Worm (Caenorhabditis elegans) whole organism, L4 larva: ENCODE measurements around the gene C16C8.16.

Experiments
- F44E2.7 ChIP-seq: fragments of 200-800 bp; sonication (Bioruptor generic); IDR thresholded peaks from 2 replicates; pipeline ENCODE4 v2.1.2; 2022; ENCODE audit warnings: missing genetic modification characterization, missing compliant biosample characterization
- R02D3.7 ChIP-seq: fragments of 150-350 bp; sonication (generic microtip); optimal IDR thresholded peaks from 3 replicates; lab custom pipeline; 2014; ENCODE audit warnings: missing biosample characterization, missing genetic modification characterization
- ctbp-1 ChIP-seq: fragments of 200-800 bp; sonication (Bioruptor generic); IDR thresholded peaks from 2 replicates; pipeline ENCODE4 v1.3.6; 2022; ENCODE audit warnings: missing genetic modification reagents, missing genetic modification characterization, missing compliant biosample characterization
- dpl-1 ChIP-seq: fragments of 150-350 bp; optimal IDR thresholded peaks from 2 replicates; lab custom pipeline; 2014; ENCODE audit warnings: missing biosample characterization, missing genetic modification reagents, missing genetic modification characterization
- lsy-2 ChIP-seq, 2 experiments: fragments of 150-350 bp in 1 of 2; sonication (generic microtip) in 1 of 2; optimal IDR thresholded peaks; 2 replicates each; lab custom pipeline; 2014 to 2017; ENCODE audit warnings: missing biosample characterization in 2 of 2, missing genetic modification characterization in 2 of 2
- nhr-28 ChIP-seq: fragments of 150-350 bp; optimal IDR thresholded peaks from 2 replicates; lab custom pipeline; 2014; ENCODE audit warnings: missing biosample characterization, missing genetic modification characterization
- snpc-4 ChIP-seq: fragments of 150-350 bp; optimal IDR thresholded peaks from 2 replicates; lab custom pipeline; 2014; ENCODE audit warnings: missing biosample characterization, missing genetic modification characterization
- ztf-11 ChIP-seq: fragments of 150-350 bp; optimal IDR thresholded peaks from 2 replicates; lab custom pipeline; 2014; ENCODE audit warnings: missing biosample characterization, missing genetic modification characterization

ce11 chrII:3448776-3449280 is 3.3 kb downstream of the C16C8.16 start, which contains the start of gene C16C8.25:
- TF ChIP-seq dpl-1 (GFP tag; lab: Kevin White, UChicago) (no peak), ztf-11 (tag; lab: Kevin White, UChicago) (no peak), F44E2.7 (GFP tag; lab: Robert Waterston, UW) (no peak), ctbp-1 (GFP tag; lab: Robert Waterston, UW) (no peak), nhr-28 (tag; lab: Kevin White, UChicago) (no peak), lsy-2 (tag; optimal IDR thresholded peaks at IDR 0.05; lab: Kevin White, UChicago) (no peak), R02D3.7 (no peak), snpc-4 (no peak)
